Worm (Caenorhabditis elegans): Measurements from ENCODE around the gene bra-1.

ce11 chrX:13646798-13647197, 48.5 kb downstream of the bra-1 start, which contains the start of gene acr-9:
- TF ChIP-seq ztf-29 (GFP tag; IDR thresholded peaks at IDR 0.05) (no peak), ztf-23 (GFP tag; IDR thresholded peaks at IDR 0.05) (no peak), flt-1 (GFP tag; IDR thresholded peaks at IDR 0.05) (no peak), T22C8.4 (GFP tag; IDR thresholded peaks at IDR 0.05) (no peak), tab-1 (GFP tag; IDR thresholded peaks at IDR 0.05) (no peak), cog-1 (tag; optimal IDR thresholded peaks at IDR 0.05) (no peak), klf-2 (GFP tag; conservative IDR thresholded peaks at IDR 0.05) (no peak), med-1 (GFP tag; optimal IDR thresholded peaks at IDR 0.05; ENCODE audit: insufficient read depth) (no peak)

All from whole organism, midembryonic.